Worm (Caenorhabditis elegans): Measurements from ENCODE around the gene F59D12.3.

F59D12.3 gene

DNA sequence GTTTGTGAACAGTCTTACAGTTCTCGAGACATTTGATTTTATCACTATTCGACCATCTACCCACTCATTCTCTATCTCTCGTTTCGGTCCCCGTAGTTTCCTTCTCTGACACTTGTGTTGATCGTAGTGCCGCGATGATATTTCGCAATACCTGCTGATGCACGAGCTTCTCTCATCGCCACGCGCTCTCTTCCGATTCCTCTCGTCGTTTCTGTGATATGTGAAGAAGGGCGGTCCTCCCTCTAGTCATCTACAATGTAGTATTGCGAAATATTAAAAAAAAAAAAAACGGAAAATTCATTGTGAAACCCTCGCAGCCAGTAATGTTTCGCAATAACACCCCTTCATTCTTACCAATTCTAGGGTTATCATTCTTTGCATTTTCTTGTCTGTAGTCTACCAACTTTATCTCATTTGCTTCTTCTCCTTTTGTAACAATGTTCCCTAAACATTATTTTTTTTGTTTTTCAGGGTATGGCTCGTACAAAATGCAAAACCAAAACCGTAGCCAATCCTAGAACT lies 43.2 kb downstream of the F59D12.3 start, which contains the start of gene nipi-3 (continued):
- peak; percentile 79 for TF ChIP-seq pqm-1 (tag; optimal IDR thresholded peaks at IDR 0.05)
- TF ChIP-seq lin-15B (tag; optimal IDR thresholded peaks at IDR 0.05): peak; percentile 44
- TF ChIP-seq lin-29 (GFP tag; IDR thresholded peaks at IDR 0.05): no peak; the same call in 1 of the 2 replicates
- TF ChIP-seq T20F7.1 (GFP tag; optimal IDR thresholded peaks at IDR 0.05): peak; percentile 88
- peak; percentile 52 for TF ChIP-seq skn-1 (tag; optimal IDR thresholded peaks at IDR 0.05)
- TF ChIP-seq duxl-1 (tag; optimal IDR thresholded peaks at IDR 0.05; ENCODE audit: poor library complexity): no peak
- peak; percentile 73; the same call in 1 of the 2 replicates for TF ChIP-seq php-3 (GFP tag; IDR thresholded peaks at IDR 0.05)
- peak; percentile 76 for TF ChIP-seq arid-1 (GFP tag; conservative IDR thresholded peaks at IDR 0.05)

DNA sequence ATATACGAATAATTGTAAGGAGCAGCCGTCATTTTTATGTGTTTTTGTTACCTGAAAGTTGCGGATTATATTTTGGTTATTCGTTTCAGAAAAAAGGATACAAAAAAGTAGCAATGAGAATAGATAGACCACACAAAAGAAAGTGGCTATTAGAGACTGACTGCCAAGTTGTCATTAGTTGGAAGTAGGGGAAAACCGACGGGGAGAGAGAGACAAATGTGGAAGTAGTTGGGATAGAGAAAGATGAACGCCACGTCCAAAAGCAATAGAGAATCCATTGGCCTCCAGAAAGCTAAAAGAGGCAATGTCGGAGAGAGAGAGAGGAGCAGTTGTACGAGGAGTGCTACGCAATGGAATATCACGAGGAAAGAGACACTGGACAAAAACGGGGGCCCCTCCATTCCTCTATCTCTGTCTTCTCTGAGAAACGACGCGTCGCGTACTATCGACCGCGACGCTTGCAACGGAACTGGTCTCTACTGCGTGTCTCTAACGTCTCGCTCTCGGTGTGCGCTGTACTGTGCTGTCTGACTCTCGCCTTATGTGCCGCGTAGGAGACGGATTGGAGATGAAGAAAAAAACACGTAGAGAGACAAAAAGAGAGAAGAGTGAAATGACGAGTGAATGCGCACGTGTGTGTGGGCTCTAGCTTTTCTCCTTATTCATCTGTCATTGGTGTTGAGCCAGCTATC lies 44.0 kb downstream of the F59D12.3 start, which contains the start of gene rab-14:
Gene rab-14, minus strand, starts transcription at position 51 of the 692 bp plus-strand sequence.
- TF ChIP-seq skn-1 (tag; optimal IDR thresholded peaks at IDR 0.05) (peak; percentile 12), php-3 (GFP tag; IDR thresholded peaks at IDR 0.05) (no peak), lin-1 (GFP tag; IDR thresholded peaks at IDR 0.05) (no peak), spr-1 (tag; optimal IDR thresholded peaks at IDR 0.05) (no peak), fos-1 (tag; optimal IDR thresholded peaks at IDR 0.05) (no peak), ztf-11 (tag; optimal IDR thresholded peaks at IDR 0.05) (no peak), dmd-8 (GFP tag; IDR thresholded peaks at IDR 0.05) (0 out of 2 replicates have a peak, but pooled peaks have one; percentile 26), ceh-62 (tag; optimal IDR thresholded peaks at IDR 0.05) (no peak), nhr-48 (tag; optimal IDR thresholded peaks at IDR 0.05) (no peak), madf-5 (GFP tag; IDR thresholded peaks at IDR 0.05) (no peak), unc-62 (GFP tag; optimal IDR thresholded peaks at IDR 0.05 in 1 of 2) (peak in 1 of 2 experiments; percentile 90), unc-62 (tag; optimal IDR thresholded peaks at IDR 0.05) (no peak), lim-7 (GFP tag; IDR thresholded peaks at IDR 0.05) (no peak), F37D6.2 (tag; optimal IDR thresholded peaks at IDR 0.05) (peak; percentile 61), D1046.2 (GFP tag; IDR thresholded peaks at IDR 0.05) (no peak), tag-97 (GFP tag; IDR thresholded peaks at IDR 0.05) (no peak), pha-4 (GFP tag; IDR thresholded peaks at IDR 0.05) (peak; percentile 48; the same call in 1 of the 2 replicates), pha-4 (tag; optimal IDR thresholded peaks at IDR 0.05) (no peak), ceh-32 (tag; optimal IDR thresholded peaks at IDR 0.05; ENCODE audit: poor library complexity) (no peak), arid-1 (GFP tag; conservative IDR thresholded peaks at IDR 0.05) (peak; percentile 57), mes-2 (tag; optimal IDR thresholded peaks at IDR 0.05; ENCODE audit: poor library complexity, severe bottlenecking) (peak; percentile 67), nhr-28 (tag; optimal IDR thresholded peaks at IDR 0.05) (peak; percentile 24), lin-39 (tag; optimal IDR thresholded peaks at IDR 0.05) (no peak), nhr-10 (tag; optimal IDR thresholded peaks at IDR 0.05) (no peak), dpl-1 (GFP tag; optimal IDR thresholded peaks at IDR 0.05) (no peak), Y105C5A.15 (GFP tag; IDR thresholded peaks at IDR 0.05) (no peak), ztf-7 (tag; optimal IDR thresholded peaks at IDR 0.05) (no peak), ama-1 (optimal IDR thresholded peaks at IDR 0.05) (no peak), nhr-41 (GFP tag; IDR thresholded peaks at IDR 0.05) (no peak), lin-13 (GFP tag; optimal IDR thresholded peaks at IDR 0.05) (no peak), F44E2.7 (GFP tag; IDR thresholded peaks at IDR 0.05) (no peak), T26A8.4 (GFP tag; IDR thresholded peaks at IDR 0.05) (0 out of 2 replicates have a peak, but pooled peaks have one; percentile 29), sdz-12 (GFP tag; optimal IDR thresholded peaks at IDR 0.05) (no peak), ceh-44 (GFP tag; IDR thresholded peaks at IDR 0.05) (0 out of 2 replicates have a peak, but pooled peaks have one; percentile 4), hlh-11 (tag; optimal IDR thresholded peaks at IDR 0.05) (peak; percentile 80), ZK546.5 (tag; optimal IDR thresholded peaks at IDR 0.05) (no peak), lin-29 (GFP tag; IDR thresholded peaks at IDR 0.05) (no peak), mep-1 (tag; optimal IDR thresholded peaks at IDR 0.05) (peak; percentile 83), egl-27 (tag; optimal IDR thresholded peaks at IDR 0.05) (no peak), F26F4.8 (GFP tag; conservative IDR thresholded peaks at IDR 0.05) (no peak), dve-1 (tag; optimal IDR thresholded peaks at IDR 0.05; ENCODE audit: insufficient read depth) (peak; percentile 49), daf-12 (tag; optimal IDR thresholded peaks at IDR 0.05) (no peak), daf-16 (GFP tag; optimal IDR thresholded peaks at IDR 0.05) (no peak), daf-16 (tag; optimal IDR thresholded peaks at IDR 0.05) (peak; percentile 19)
